Fruit fly (Drosophila melanogaster) whole organism, embryonic: Measurements from ENCODE around the gene RhoGAP100F.

Source experiments
- C15 ChIP-seq: fragments of 200-800 bp; sonication (Bioruptor generic); IDR thresholded peaks from 3 replicates; pipeline ENCODE4 v1.3.6; 2022; ENCODE audit warnings: missing biosample characterization, missing genetic modification characterization
- CG10321 ChIP-seq: fragments of 200-800 bp; sonication (Bioruptor generic); IDR thresholded peaks from 2 replicates; pipeline ENCODE4 v1.3.6; 2022; ENCODE audit warnings: missing biosample characterization, missing genetic modification characterization
- CG10979 ChIP-seq: fragments of 200-800 bp; sonication (Bioruptor generic); optimal IDR thresholded peaks from 2 replicates; lab custom pipeline; 2018; ENCODE audit warnings: missing biosample characterization, mild to moderate bottlenecking, missing genetic modification characterization, moderate library complexity
- CG13123 ChIP-seq: fragments of 200-800 bp; sonication (Bioruptor generic); optimal IDR thresholded peaks from 2 replicates; lab custom pipeline; 2016; ENCODE audit warnings: missing biosample characterization, missing genetic modification characterization
- CG13287 ChIP-seq: fragments of 200-800 bp; sonication (Bioruptor generic); IDR thresholded peaks from 2 replicates; pipeline ENCODE4 v1.3.6; 2022; ENCODE audit warnings: missing biosample characterization, missing genetic modification characterization; ENCODE audit not compliant: partially characterized antibody
- CG7963 ChIP-seq: fragments of 200-800 bp; sonication (Bioruptor generic); IDR thresholded peaks from 3 replicates; pipeline ENCODE4 v1.3.6; 2022; ENCODE audit warnings: missing biosample characterization, missing genetic modification characterization; ENCODE audit not compliant: partially characterized antibody
- CG8089 ChIP-seq: fragments of 200-800 bp; sonication (Bioruptor generic); optimal IDR thresholded peaks from 3 replicates; lab custom pipeline; 2016; ENCODE audit warnings: missing biosample characterization, missing genetic modification characterization
- CG8281 ChIP-seq: fragments of 200-800 bp; sonication (Bioruptor generic); optimal IDR thresholded peaks from 2 replicates; lab custom pipeline; 2018; ENCODE audit warnings: missing biosample characterization, mild to moderate bottlenecking, missing genetic modification characterization, moderate library complexity
- CG8478 ChIP-seq: fragments of >200 bp; optimal IDR thresholded peaks from 2 replicates; lab custom pipeline; 2018
- CG8924 ChIP-seq: fragments of 200-800 bp; optimal IDR thresholded peaks from 3 replicates; lab custom pipeline; 2019; ENCODE audit warnings: missing biosample characterization, mild to moderate bottlenecking, missing genetic modification characterization, moderate library complexity
- CHES-1-like ChIP-seq: fragments of 200-800 bp; sonication (Bioruptor generic); optimal IDR thresholded peaks from 2 replicates; lab custom pipeline; 2016; ENCODE audit warnings: missing biosample characterization, missing genetic modification characterization
- CTCF ChIP-seq: fragments of 200-800 bp; sonication (Bioruptor generic); optimal IDR thresholded peaks from 2 replicates; lab custom pipeline; 2017; ENCODE audit warnings: missing biosample characterization, mild to moderate bottlenecking, missing genetic modification characterization, moderate library complexity
- Dek ChIP-seq: fragments of 200-800 bp; sonication (Bioruptor generic); optimal IDR thresholded peaks from 3 replicates; lab custom pipeline; 2019; ENCODE audit warnings: missing biosample characterization, mild to moderate bottlenecking, missing genetic modification characterization, moderate library complexity
- Dfd ChIP-seq, 2 experiments: fragments of >200 bp; optimal IDR thresholded peaks; 2 replicates each; lab custom pipeline; 2017; ENCODE audit warnings: missing biosample characterization in 2 of 2, missing genetic modification characterization in 2 of 2
- Fer2 ChIP-seq: fragments of 200-800 bp; sonication (Bioruptor generic); optimal IDR thresholded peaks from 2 replicates; lab custom pipeline; 2018; ENCODE audit warnings: missing biosample characterization, mild to moderate bottlenecking, missing genetic modification characterization, moderate library complexity
- Lhr ChIP-seq: fragments of 200-800 bp; sonication (Bioruptor generic); optimal IDR thresholded peaks from 3 replicates; lab custom pipeline; 2017; ENCODE audit warnings: mild to moderate bottlenecking, missing biosample characterization, missing genetic modification reagents, missing genetic modification characterization
- MESR4 ChIP-seq: fragments of 200-800 bp; sonication (Bioruptor generic); optimal IDR thresholded peaks from 2 replicates; lab custom pipeline; 2018; ENCODE audit warnings: missing biosample characterization, mild to moderate bottlenecking, missing genetic modification characterization, moderate library complexity
- MTF-1 ChIP-seq: fragments of 200-800 bp; sonication (Bioruptor generic); optimal IDR thresholded peaks from 2 replicates; lab custom pipeline; 2018; ENCODE audit warnings: missing biosample characterization, mild to moderate bottlenecking, missing genetic modification characterization, borderline replicate concordance
- NfI ChIP-seq: fragments of 200-800 bp; sonication (Bioruptor generic); optimal IDR thresholded peaks from 3 replicates; lab custom pipeline; 2018; ENCODE audit warnings: missing biosample characterization, mild to moderate bottlenecking, missing genetic modification characterization, moderate library complexity
- Sin3A ChIP-seq: fragments of >200 bp; optimal IDR thresholded peaks from 2 replicates; lab custom pipeline; 2018
- ac ChIP-seq: fragments of 200-800 bp; sonication (Bioruptor generic); optimal IDR thresholded peaks from 3 replicates; lab custom pipeline; 2017; ENCODE audit warnings: missing biosample characterization, mild to moderate bottlenecking, missing genetic modification characterization
- ase ChIP-seq: fragments of 200-800 bp; sonication (Bioruptor generic); IDR thresholded peaks from 3 replicates; pipeline ENCODE4 v1.3.6; 2022; ENCODE audit warnings: missing biosample characterization, missing genetic modification characterization
- corto ChIP-seq: fragments of 200-800 bp; sonication (Bioruptor generic); optimal IDR thresholded peaks from 2 replicates; lab custom pipeline; 2016; ENCODE audit warnings: missing biosample characterization, mild to moderate bottlenecking, missing genetic modification characterization, moderate library complexity
- crp ChIP-seq, 2 experiments: fragments of 200-800 bp; sonication (Bioruptor generic); optimal IDR thresholded peaks; 2 replicates in 1 of 2; 3 replicates in 1 of 2; lab custom pipeline; 2017; ENCODE audit warnings: missing biosample characterization in 2 of 2, missing genetic modification characterization in 2 of 2, mild to moderate bottlenecking in 1 of 2, moderate library complexity in 1 of 2
- dmrt11E ChIP-seq: fragments of 200-800 bp; sonication (Bioruptor generic); optimal IDR thresholded peaks from 3 replicates; lab custom pipeline; 2018; ENCODE audit warnings: missing biosample characterization, mild to moderate bottlenecking, missing genetic modification characterization, moderate library complexity
- emc ChIP-seq: fragments of 200-800 bp; sonication (Bioruptor generic); optimal IDR thresholded peaks from 2 replicates; lab custom pipeline; 2016; ENCODE audit warnings: missing biosample characterization, missing genetic modification characterization
- eve ChIP-seq, 2 experiments: fragments of >200 bp; optimal IDR thresholded peaks; 2 replicates each; lab custom pipeline; 2017; ENCODE audit warnings: missing biosample characterization in 2 of 2, missing genetic modification characterization in 2 of 2
- ewg ChIP-seq: fragments of 200-800 bp; sonication (Bioruptor generic); optimal IDR thresholded peaks from 3 replicates; lab custom pipeline; 2017; ENCODE audit warnings: mild to moderate bottlenecking, missing biosample characterization, missing genetic modification reagents, missing genetic modification characterization
- ftz-f1 ChIP-seq: fragments of 200-800 bp; sonication (Bioruptor generic); optimal IDR thresholded peaks from 2 replicates; lab custom pipeline; 2016; ENCODE audit warnings: missing biosample characterization, missing genetic modification characterization
- mld ChIP-seq: fragments of 200-800 bp; sonication (Bioruptor generic); IDR thresholded peaks from 3 replicates; pipeline ENCODE4 v1.3.6; 2022; ENCODE audit warnings: missing biosample characterization, missing genetic modification characterization; ENCODE audit not compliant: partially characterized antibody
- oc ChIP-seq: fragments of 200-800 bp; sonication (Bioruptor generic); optimal IDR thresholded peaks from 2 replicates; lab custom pipeline; 2018; ENCODE audit warnings: missing biosample characterization, mild to moderate bottlenecking, missing genetic modification characterization, moderate library complexity
- pan ChIP-seq, 4 experiments: fragments of >200 bp in 3 of 4; fragments of 200-800 bp in 1 of 4; sonication (Bioruptor generic) in 1 of 4; optimal IDR thresholded peaks in 3 of 4; IDR thresholded peaks in 1 of 4; 2 replicates each; pipeline versions ENCODE4 v1.3.6 to Lab custom; 2017 to 2022; ENCODE audit warnings: missing biosample characterization in 2 of 4, missing genetic modification characterization in 2 of 4, mixed read lengths in 1 of 4
- sens ChIP-seq: fragments of 200-800 bp; sonication (Bioruptor generic); peaks from one replicate; lab custom pipeline; 2016; ENCODE audit warnings: missing biosample characterization, missing genetic modification characterization
- sim ChIP-seq: fragments of 200-800 bp; sonication (Bioruptor generic); IDR thresholded peaks from 2 replicates; pipeline ENCODE4 v1.3.6; 2022; ENCODE audit warnings: missing biosample characterization, missing genetic modification characterization
- slbo ChIP-seq: fragments of 200-800 bp; sonication (Bioruptor generic); IDR thresholded peaks from 2 replicates; pipeline ENCODE4 v1.3.6; 2022; ENCODE audit warnings: missing biosample characterization, missing genetic modification characterization
- slou ChIP-seq: fragments of 200-800 bp; sonication (Bioruptor generic); optimal IDR thresholded peaks from 3 replicates; lab custom pipeline; 2016; ENCODE audit warnings: missing biosample characterization, missing genetic modification characterization
- sqz ChIP-seq: fragments of 200-800 bp; sonication (Bioruptor generic); optimal IDR thresholded peaks from 3 replicates; lab custom pipeline; 2018; ENCODE audit warnings: missing biosample characterization, mild to moderate bottlenecking, missing genetic modification characterization
- stwl ChIP-seq: fragments of 200-800 bp; sonication (Bioruptor generic); optimal IDR thresholded peaks from 3 replicates; lab custom pipeline; 2018; ENCODE audit warnings: missing biosample characterization, mild to moderate bottlenecking, missing genetic modification characterization, moderate library complexity
- sug ChIP-seq: fragments of 200-800 bp; optimal IDR thresholded peaks from 2 replicates; lab custom pipeline; 2019; ENCODE audit warnings: missing biosample characterization, mild to moderate bottlenecking, missing genetic modification characterization, moderate library complexity
- unc-4 ChIP-seq: fragments of 200-800 bp; sonication (Bioruptor generic); IDR thresholded peaks from 2 replicates; pipeline ENCODE4 v1.3.6; 2022; ENCODE audit warnings: missing biosample characterization, missing genetic modification characterization; ENCODE audit not compliant: partially characterized antibody
- unpg ChIP-seq: fragments of 200-800 bp; sonication (Bioruptor generic); optimal IDR thresholded peaks from 3 replicates; lab custom pipeline; 2018; ENCODE audit warnings: missing biosample characterization, mild to moderate bottlenecking, missing genetic modification characterization, moderate library complexity

The RhoGAP100F gene

dm6 chr3R:31794457-31794856 is 18.0 kb upstream of the RhoGAP100F start (continued):
- no peak for TF ChIP-seq C15 (GFP tag; lab: Robert Waterston, UW)
- peak; percentile 96 for TF ChIP-seq sug (tag; lab: Kevin White, UChicago)
- 0 out of 3 replicates have a peak, but pooled peaks have one; percentile 42 for TF ChIP-seq ase
- TF ChIP-seq CHES-1-like (GFP tag; lab: Kevin White, UChicago): no peak
- peak; percentile 4; the same call in 1 of the 2 replicates for TF ChIP-seq CG13287 (GFP tag; lab: Robert Waterston, UW)
- TF ChIP-seq CG13123 (GFP tag; lab: Kevin White, UChicago): no peak
- TF ChIP-seq ewg (GFP tag; lab: Kevin White, UChicago): peak; percentile 24
- no peak for TF ChIP-seq slou (GFP tag; lab: Kevin White, UChicago)
- TF ChIP-seq pan (optimal IDR thresholded peaks at IDR 0.05; lab: Kevin White, UChicago): no peak
- no peak for TF ChIP-seq pan (GFP tag; optimal IDR thresholded peaks at IDR 0.05 in 1 of 2, IDR thresholded peaks at IDR 0.05 in 1 of 2)
- no peak for TF ChIP-seq sim (GFP tag; lab: Robert Waterston, UW)
- no peak for TF ChIP-seq MTF-1
- peak; percentile 6 for TF ChIP-seq CG8924
- TF ChIP-seq mld: peak; percentile 48; the same call in 1 of the 3 replicates
- TF ChIP-seq Dek: no peak
- no peak for TF ChIP-seq dmrt11E
- TF ChIP-seq CG7963 (GFP tag; lab: Robert Waterston, UW): no peak
- TF ChIP-seq unpg (GFP tag; lab: Kevin White, UChicago): no peak
- no peak for TF ChIP-seq emc
- TF ChIP-seq unc-4 (GFP tag; lab: Robert Waterston, UW): no peak
- peak; percentile 96 for TF ChIP-seq sqz (GFP tag; lab: Kevin White, UChicago)
- TF ChIP-seq CG8478 (lab: Kevin White, UChicago): peak; percentile 76
- no peak for TF ChIP-seq CG10979 (tag; lab: Kevin White, UChicago)
- no peak for TF ChIP-seq oc (tag; lab: Kevin White, UChicago)
- no peak for TF ChIP-seq ftz-f1 (GFP tag; lab: Kevin White, UChicago)
- no peak for TF ChIP-seq slbo (GFP tag; lab: Robert Waterston, UW)
- TF ChIP-seq stwl (tag; lab: Kevin White, UChicago): peak; percentile 35
- no peak for TF ChIP-seq sens (GFP tag; lab: Kevin White, UChicago)
- peak; percentile 16 for TF ChIP-seq MESR4 (GFP tag; lab: Kevin White, UChicago)
- TF ChIP-seq crp (GFP tag; optimal IDR thresholded peaks at IDR 0.05; lab: Kevin White, UChicago): peak; percentile 86 to 97
- peak; percentile 81 for TF ChIP-seq ac (GFP tag; lab: Kevin White, UChicago)
- TF ChIP-seq corto (GFP tag; lab: Kevin White, UChicago): no peak
- TF ChIP-seq Lhr (GFP tag; lab: Kevin White, UChicago): peak; percentile 14
- peak; percentile 66 for TF ChIP-seq CTCF (GFP tag; lab: Kevin White, UChicago)
- TF ChIP-seq CG8281 (tag; lab: Kevin White, UChicago): no peak
- TF ChIP-seq Sin3A (lab: Kevin White, UChicago): no peak

- TF ChIP-seq eve (GFP tag; optimal IDR thresholded peaks at IDR 0.05; lab: Kevin White, UChicago) (no peak), CG8089 (no peak), Fer2 (tag; lab: Kevin White, UChicago) (no peak), NfI (GFP tag; lab: Kevin White, UChicago) (no peak), CG10321 (GFP tag; lab: Robert Waterston, UW) (no peak), Dfd (GFP tag; optimal IDR thresholded peaks at IDR 0.05; lab: Kevin White, UChicago) (no peak)
Measured at dm6 chr3R:31800663-31801062, 11.7 kb upstream of the RhoGAP100F start, which contains the start of gene Ir100a. Ir100a (plus strand) TSS chr3R:31800963.
